Fruit fly (Drosophila melanogaster) ovary, adult (tissue): Measurements from ENCODE around the gene CG2310.

Experiments
- CG17801 ChIP-seq: fragments of 200-800 bp; optimal IDR thresholded peaks from 2 replicates; lab custom pipeline; 2019; ENCODE audit warnings: missing biosample characterization, mild to moderate bottlenecking, missing genetic modification characterization, moderate library complexity; ENCODE audit not compliant: partially characterized antibody

The CG2310 gene

dm6 chr3R:29493242-29493944 is at the start of gene CG2310, which contains the start of gene Diedel:
Gene CG2310, minus strand, starts transcription at chr3R:29493518.
Gene Diedel, plus strand, starts transcription at chr3R:29493852.
- TF ChIP-seq CG17801 (GFP tag; lab: Kevin White, UChicago): no peak

DNA sequence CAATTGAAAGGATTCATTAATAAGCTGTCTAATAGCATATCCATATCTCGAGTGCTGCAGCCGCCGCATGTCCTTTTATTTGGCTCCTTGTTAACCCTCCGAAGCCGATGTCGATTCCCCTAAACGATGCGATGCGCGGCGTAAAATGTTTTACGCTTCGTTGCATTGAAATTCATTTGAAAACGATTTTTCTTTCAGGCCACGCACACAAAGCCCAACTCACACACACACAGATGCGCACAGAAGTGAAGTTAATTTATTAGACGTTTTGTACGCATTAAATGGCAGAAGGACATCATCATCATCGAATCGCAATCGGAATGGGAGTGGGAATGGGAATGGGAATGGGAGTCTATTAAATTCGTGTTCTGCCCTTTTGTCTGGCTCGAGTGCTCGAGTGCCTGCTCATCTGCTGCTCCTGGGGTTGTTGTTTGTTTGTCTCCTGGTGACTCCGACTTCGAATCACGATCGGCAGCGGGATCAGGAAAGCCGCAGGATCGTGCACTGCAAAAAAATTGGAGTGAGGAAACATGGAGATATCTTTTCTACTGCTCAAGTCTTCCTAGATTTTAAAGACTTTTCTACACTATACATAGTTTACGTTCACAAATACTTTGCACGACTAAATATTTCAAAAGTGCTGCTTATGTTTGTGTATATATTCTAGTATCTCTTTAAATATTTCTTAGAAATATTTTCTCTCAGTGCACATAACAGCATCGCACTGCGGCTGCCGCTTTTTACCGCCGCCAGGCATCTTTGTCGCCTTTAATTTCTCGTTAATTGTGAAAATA is 47.8 kb upstream of the CG2310 start:
- TF ChIP-seq CG17801 (GFP tag; lab: Kevin White, UChicago): no peak

DNA sequence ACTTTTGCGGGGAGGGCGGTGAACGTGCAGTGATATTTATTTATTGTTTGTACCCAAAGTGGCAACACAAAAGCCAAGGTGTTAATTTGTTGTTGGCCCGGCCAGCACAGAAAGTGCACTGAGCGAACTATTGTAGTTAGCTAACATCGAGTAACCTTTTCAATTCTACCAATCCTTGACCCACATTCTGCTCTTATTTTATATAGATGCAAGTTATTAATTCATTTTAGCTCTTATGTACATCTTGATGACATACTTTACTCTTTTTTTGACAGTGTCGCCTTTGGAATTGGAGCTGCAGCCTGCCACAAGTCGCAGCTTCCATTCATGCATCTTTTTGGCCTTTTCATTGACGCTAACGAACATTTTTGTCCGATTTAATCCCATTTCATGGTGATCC is 45.1 kb upstream of the CG2310 start:
- no peak for TF ChIP-seq CG17801 (GFP tag; lab: Kevin White, UChicago)

dm6 chr3R:29526565-29526964 is 33.2 kb upstream of the CG2310 start:
- TF ChIP-seq CG17801 (GFP tag; lab: Kevin White, UChicago): no peak

dm6 chr3R:29523978-29524775 is 30.9 kb upstream of the CG2310 start:
- TF ChIP-seq CG17801 (GFP tag; lab: Kevin White, UChicago): no peak

- TF ChIP-seq CG17801 (GFP tag; lab: Kevin White, UChicago): no peak
Observed at dm6 chr3R:29522164-29522563, 28.8 kb upstream of the CG2310 start.

DNA sequence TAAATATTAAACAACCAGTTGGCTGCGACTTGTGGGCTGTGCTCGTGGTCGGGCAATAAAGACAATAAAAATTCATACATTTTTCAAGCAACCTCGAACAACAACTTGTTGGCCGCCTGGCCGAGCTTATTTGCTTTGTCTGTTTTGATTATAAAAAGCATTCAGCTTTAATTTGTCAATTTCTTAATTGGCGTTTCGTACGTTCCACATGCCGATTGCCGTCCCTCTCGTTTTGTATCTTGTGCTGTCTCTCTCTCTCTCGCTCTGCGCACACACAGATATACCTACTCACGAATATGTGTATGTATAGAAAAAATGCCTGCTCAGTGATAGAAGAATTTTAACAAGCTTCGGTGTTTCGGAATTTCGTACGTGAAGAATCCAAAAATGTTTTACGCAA is 26.9 kb upstream of the CG2310 start:
- no peak for TF ChIP-seq CG17801 (GFP tag; lab: Kevin White, UChicago)

- TF ChIP-seq CG17801 (GFP tag; lab: Kevin White, UChicago): no peak
Observed at dm6 chr3R:29519332-29519731, 26.0 kb upstream of the CG2310 start.

- no peak for TF ChIP-seq CG17801 (GFP tag; lab: Kevin White, UChicago)
Observed at dm6 chr3R:29518498-29518897, 25.2 kb upstream of the CG2310 start.

DNA sequence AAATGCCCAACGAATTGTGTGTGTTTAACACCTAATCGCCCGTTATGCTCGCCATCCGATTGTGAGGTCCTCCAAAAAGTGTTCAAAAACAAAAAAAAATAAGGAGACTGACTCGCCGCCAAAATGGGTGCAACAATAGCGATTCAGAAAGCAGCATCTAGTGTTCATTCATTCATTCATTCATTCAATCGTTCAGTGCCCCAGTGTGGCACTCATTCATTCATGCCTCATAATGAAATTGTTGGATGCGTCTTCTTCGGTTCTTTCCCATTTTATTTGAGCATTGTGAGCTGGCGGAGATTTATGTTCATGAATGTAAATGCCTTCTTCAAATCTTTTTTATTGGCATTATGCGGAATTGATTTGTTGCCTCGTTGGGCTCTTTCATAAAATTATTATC is 24.6 kb upstream of the CG2310 start:
- TF ChIP-seq CG17801 (GFP tag; lab: Kevin White, UChicago): no peak

dm6 chr3R:29516766-29517165 is 23.4 kb upstream of the CG2310 start:
- no peak for TF ChIP-seq CG17801 (GFP tag; lab: Kevin White, UChicago)

DNA sequence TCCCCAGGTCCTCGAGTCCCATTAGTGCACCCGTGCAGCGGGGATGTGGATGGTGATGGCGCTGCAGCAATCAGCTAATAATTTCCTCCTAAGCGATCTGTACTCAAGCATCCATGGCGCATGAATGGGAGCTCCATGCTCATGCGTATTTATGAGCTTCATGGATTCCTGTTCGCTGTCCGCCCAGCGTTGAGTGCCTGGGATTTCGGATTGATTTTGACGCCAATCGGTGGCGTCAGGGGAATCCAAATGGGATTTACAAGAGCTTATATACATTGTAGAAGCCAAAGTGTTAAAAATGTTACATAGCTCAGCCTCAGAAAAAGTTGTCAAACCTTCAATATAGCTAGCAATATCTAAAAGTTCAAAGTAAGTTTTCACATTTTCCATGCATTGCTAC is 22.1 kb upstream of the CG2310 start, which contains the start of gene ND-20L:
ND-20L (plus strand) TSS at position 301 of the 400 bp plus-strand sequence.
- TF ChIP-seq CG17801 (GFP tag; lab: Kevin White, UChicago): no peak

DNA sequence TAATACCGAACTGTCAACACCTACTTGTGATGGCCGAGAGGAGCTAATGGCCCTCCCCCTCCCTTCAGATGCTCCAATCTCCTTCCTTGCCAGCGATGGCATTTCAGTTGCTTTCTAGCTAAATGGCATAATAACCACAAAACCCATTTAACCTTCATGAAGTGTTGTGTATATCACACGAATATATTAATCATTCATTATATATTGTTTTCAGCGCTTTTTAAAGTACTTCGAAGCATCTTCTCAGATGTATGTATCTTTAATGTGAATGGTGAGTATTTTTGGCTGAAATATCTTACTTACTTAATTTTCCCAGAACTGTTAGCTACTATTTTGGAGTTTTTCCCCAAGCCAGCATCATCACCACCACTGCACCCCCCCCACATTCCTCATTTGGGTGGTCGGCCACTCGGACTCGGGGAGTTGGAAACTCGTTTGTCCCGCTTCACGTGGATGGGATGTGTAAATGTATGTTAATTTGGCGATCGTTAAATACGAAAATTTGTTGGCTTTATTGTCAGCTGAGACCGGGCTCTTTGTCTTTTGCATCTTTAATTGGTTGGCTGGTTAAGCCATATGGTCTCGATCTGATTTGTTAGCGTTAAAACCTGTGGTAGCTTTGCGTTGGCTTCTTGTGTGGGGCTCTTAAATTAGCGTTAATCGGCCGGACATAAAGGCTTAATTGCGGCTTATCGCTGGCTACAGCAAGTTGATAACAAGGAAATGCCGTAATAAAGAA is 19.2 kb upstream of the CG2310 start:
- no peak for TF ChIP-seq CG17801 (GFP tag; lab: Kevin White, UChicago)

dm6 chr3R:29511472-29511871 is 18.2 kb upstream of the CG2310 start:
- no peak for TF ChIP-seq CG17801 (GFP tag; lab: Kevin White, UChicago)
